Worm (Caenorhabditis elegans): Measurements from ENCODE around the gene B0462.5.

DNA sequence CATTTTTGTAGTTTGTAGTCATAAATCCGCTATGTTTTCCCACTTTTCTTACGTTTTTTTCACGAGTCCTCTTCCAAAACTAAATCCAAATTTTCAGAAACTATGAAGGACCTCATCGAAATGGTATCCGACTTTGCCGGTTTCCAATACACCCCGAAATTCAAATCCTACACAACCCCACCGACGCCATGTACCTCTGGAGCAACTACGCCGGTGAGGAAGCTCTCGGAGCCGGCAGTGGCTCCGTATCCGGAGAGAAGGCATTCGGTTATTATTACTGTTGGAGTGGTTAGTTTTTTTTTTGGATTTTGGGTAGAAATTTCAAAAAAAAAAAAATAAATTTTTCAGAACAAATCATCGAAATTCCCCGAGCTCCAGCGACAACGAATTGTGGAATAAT lies 26.9 kb upstream of the B0462.5 start, which contains the start of gene C08E8.3:
- TF ChIP-seq elt-1 (tag; optimal IDR thresholded peaks at IDR 0.05) = no peak
- no peak for TF ChIP-seq unc-62 (GFP tag; optimal IDR thresholded peaks at IDR 0.05)
- no peak for TF ChIP-seq nhr-237 (tag; optimal IDR thresholded peaks at IDR 0.05)
- TF ChIP-seq ceh-82 (tag; optimal IDR thresholded peaks at IDR 0.05) = no peak

All from whole organism, L2 larva.